Fruit fly (Drosophila melanogaster) whole organism, prepupa: ENCODE data around the gene CAH7.
A peak's percentile ranks its signal among the peaks of the same experiment; 100 is the strongest.

Source experiments
- Blimp-1 ChIP-seq: fragments of 200-800 bp; sonication (Bioruptor generic); optimal IDR thresholded peaks from 3 replicates; lab custom pipeline; 2017; ENCODE audit warnings: missing biosample characterization, missing genetic modification characterization, mild to moderate bottlenecking, moderate library complexity, missing genetic modification reagents
- CG10631 ChIP-seq: fragments of 200-800 bp; sonication (Bioruptor generic); optimal IDR thresholded peaks from 2 replicates; lab custom pipeline; 2016; ENCODE audit warnings: missing biosample characterization, missing genetic modification characterization
- CG10669 ChIP-seq: fragments of 200-800 bp; sonication (Bioruptor generic); optimal IDR thresholded peaks from 3 replicates; lab custom pipeline; 2018; ENCODE audit warnings: missing biosample characterization, mild to moderate bottlenecking, missing genetic modification characterization, moderate library complexity
- CG11294 ChIP-seq: fragments of 200-800 bp; sonication (Bioruptor generic); IDR thresholded peaks from 2 replicates; pipeline ENCODE4 v1.3.6; 2022; ENCODE audit warnings: missing biosample characterization, missing genetic modification characterization
- CG11762 ChIP-seq: fragments of 200-800 bp; sonication (Bioruptor generic); optimal IDR thresholded peaks from 3 replicates; lab custom pipeline; 2016; ENCODE audit warnings: missing biosample characterization, missing genetic modification characterization; ENCODE audit not compliant: insufficient read depth
- CG11902 ChIP-seq: fragments of 200-800 bp; sonication (Bioruptor generic); optimal IDR thresholded peaks from 3 replicates; lab custom pipeline; 2016; ENCODE audit warnings: missing biosample characterization, missing genetic modification characterization
- CG15336 ChIP-seq: fragments of 200-800 bp; sonication (Bioruptor generic); IDR thresholded peaks from 2 replicates; pipeline ENCODE4 v1.3.6; 2022; ENCODE audit warnings: missing biosample characterization, missing genetic modification characterization
- CG1621 ChIP-seq: fragments of 200-800 bp; sonication (Bioruptor generic); optimal IDR thresholded peaks from 3 replicates; lab custom pipeline; 2018; ENCODE audit warnings: missing biosample characterization, mild to moderate bottlenecking, missing genetic modification characterization
- CG3032 ChIP-seq: fragments of 200-800 bp; optimal IDR thresholded peaks from 2 replicates; lab custom pipeline; 2019; ENCODE audit warnings: missing biosample characterization, mild to moderate bottlenecking, missing genetic modification characterization, moderate library complexity
- CG31627 ChIP-seq: fragments of 200-800 bp; sonication (Bioruptor generic); optimal IDR thresholded peaks from 3 replicates; lab custom pipeline; 2016; ENCODE audit warnings: missing biosample characterization, missing genetic modification characterization
- CG32006 ChIP-seq: fragments of 200-800 bp; sonication (Bioruptor generic); optimal IDR thresholded peaks from 3 replicates; lab custom pipeline; 2017; ENCODE audit warnings: missing biosample characterization, mild to moderate bottlenecking, missing genetic modification characterization
- CG34406 ChIP-seq: fragments of 200-800 bp; sonication (Bioruptor generic); optimal IDR thresholded peaks from 3 replicates; lab custom pipeline; 2016; ENCODE audit warnings: missing biosample characterization, missing genetic modification characterization
- CG3919 ChIP-seq: fragments of 200-800 bp; sonication (Bioruptor generic); optimal IDR thresholded peaks from 3 replicates; lab custom pipeline; 2016; ENCODE audit warnings: missing biosample characterization, missing genetic modification characterization
- CG6163 ChIP-seq: fragments of 200-800 bp; sonication (Bioruptor generic); IDR thresholded peaks from 3 replicates; pipeline ENCODE4 v1.3.6; 2022; ENCODE audit warnings: missing biosample characterization, missing genetic modification characterization
- CG6276 ChIP-seq: fragments of 200-800 bp; sonication (Bioruptor generic); optimal IDR thresholded peaks from 2 replicates; lab custom pipeline; 2017; ENCODE audit warnings: missing biosample characterization, mild to moderate bottlenecking, missing genetic modification characterization
- CG6792 ChIP-seq: fragments of 200-800 bp; sonication (Bioruptor generic); optimal IDR thresholded peaks from 3 replicates; lab custom pipeline; 2016; ENCODE audit warnings: missing biosample characterization, missing genetic modification characterization
- CG6808 ChIP-seq: fragments of 200-800 bp; sonication (Bioruptor generic); optimal IDR thresholded peaks from 3 replicates; lab custom pipeline; 2017; ENCODE audit warnings: missing biosample characterization, missing genetic modification characterization, mild to moderate bottlenecking, moderate library complexity, missing genetic modification reagents
- CG8119 ChIP-seq: fragments of 200-800 bp; sonication (Bioruptor generic); IDR thresholded peaks from 3 replicates; pipeline ENCODE4 v1.3.6; 2022; ENCODE audit warnings: missing biosample characterization, missing genetic modification characterization
- CG8319 ChIP-seq: fragments of 200-800 bp; sonication (Bioruptor generic); optimal IDR thresholded peaks from 3 replicates; lab custom pipeline; 2016; ENCODE audit warnings: missing biosample characterization, missing genetic modification characterization
- CG8632 ChIP-seq: fragments of 200-800 bp; sonication (Bioruptor generic); optimal IDR thresholded peaks from 3 replicates; lab custom pipeline; 2016; ENCODE audit warnings: missing biosample characterization, missing genetic modification characterization
- CG9139 ChIP-seq: fragments of 200-800 bp; sonication (Bioruptor generic); optimal IDR thresholded peaks from 3 replicates; lab custom pipeline; 2017; ENCODE audit warnings: missing biosample characterization, mild to moderate bottlenecking, missing genetic modification characterization
- Eip75B ChIP-seq: fragments of 200-800 bp; sonication (Bioruptor generic); optimal IDR thresholded peaks from 3 replicates; lab custom pipeline; 2016; ENCODE audit warnings: missing biosample characterization, missing genetic modification characterization
- Eip78C ChIP-seq: fragments of 200-800 bp; sonication (Bioruptor generic); peaks from one replicate; lab custom pipeline; 2016; ENCODE audit warnings: missing biosample characterization, missing genetic modification characterization
- Eip93F ChIP-seq: fragments of 200-800 bp; sonication (Bioruptor generic); optimal IDR thresholded peaks from 2 replicates; lab custom pipeline; 2016; ENCODE audit warnings: missing biosample characterization, mild to moderate bottlenecking, missing genetic modification characterization
- Ets21C ChIP-seq: fragments of 200-800 bp; sonication (Bioruptor generic); optimal IDR thresholded peaks from 3 replicates; lab custom pipeline; 2016; ENCODE audit warnings: missing biosample characterization, missing genetic modification characterization
- Ets96B ChIP-seq: fragments of 200-800 bp; optimal IDR thresholded peaks from 2 replicates; lab custom pipeline; 2019; ENCODE audit warnings: missing biosample characterization, mild to moderate bottlenecking, missing genetic modification characterization, moderate library complexity
- Gug ChIP-seq: fragments of 200-800 bp; sonication (Bioruptor generic); IDR thresholded peaks from 2 replicates; pipeline ENCODE4 v1.3.6; 2022; ENCODE audit warnings: missing biosample characterization, missing genetic modification characterization
- Hr39 ChIP-seq: fragments of 200-800 bp; sonication (Bioruptor generic); optimal IDR thresholded peaks from 2 replicates; lab custom pipeline; 2016; ENCODE audit warnings: missing biosample characterization, missing genetic modification characterization
- Lpt ChIP-seq: fragments of 200-800 bp; sonication (Bioruptor generic); optimal IDR thresholded peaks from 3 replicates; lab custom pipeline; 2016; ENCODE audit warnings: missing biosample characterization, missing genetic modification characterization
- Met ChIP-seq: fragments of 200-800 bp; sonication (Bioruptor generic); optimal IDR thresholded peaks from 3 replicates; lab custom pipeline; 2016; ENCODE audit warnings: missing biosample characterization, missing genetic modification characterization
- Smox ChIP-seq: fragments of 200-800 bp; sonication (Bioruptor generic); optimal IDR thresholded peaks from 3 replicates; lab custom pipeline; 2016; ENCODE audit warnings: missing biosample characterization, missing genetic modification characterization
- Sox15 ChIP-seq: fragments of 200-800 bp; sonication (Bioruptor generic); optimal IDR thresholded peaks from 3 replicates; lab custom pipeline; 2016; ENCODE audit warnings: missing biosample characterization, missing genetic modification characterization
- achi ChIP-seq: fragments of 200-800 bp; sonication (Bioruptor generic); optimal IDR thresholded peaks from 3 replicates; lab custom pipeline; 2016; ENCODE audit warnings: missing biosample characterization, missing genetic modification characterization
- acj6 ChIP-seq: fragments of 200-800 bp; sonication (Bioruptor generic); optimal IDR thresholded peaks from 3 replicates; lab custom pipeline; 2016; ENCODE audit warnings: missing biosample characterization, missing genetic modification characterization
- cyc ChIP-seq: fragments of 200-800 bp; sonication (Bioruptor generic); optimal IDR thresholded peaks from 3 replicates; lab custom pipeline; 2016; ENCODE audit warnings: missing biosample characterization, missing genetic modification characterization
- dsx ChIP-seq: fragments of 200-800 bp; optimal IDR thresholded peaks from 3 replicates; lab custom pipeline; 2019; ENCODE audit warnings: missing biosample characterization, mild to moderate bottlenecking, missing genetic modification characterization, moderate library complexity; ENCODE audit not compliant: poor library complexity, severe bottlenecking
- fd59A ChIP-seq: fragments of 200-800 bp; sonication (Bioruptor generic); optimal IDR thresholded peaks from 2 replicates; lab custom pipeline; 2017; ENCODE audit warnings: missing biosample characterization, mild to moderate bottlenecking, missing genetic modification characterization, missing genetic modification reagents
- lz ChIP-seq: fragments of 200-800 bp; sonication (Bioruptor generic); optimal IDR thresholded peaks from 3 replicates; lab custom pipeline; 2016; ENCODE audit warnings: missing biosample characterization, missing genetic modification characterization
- net ChIP-seq: fragments of 200-800 bp; sonication (Bioruptor generic); optimal IDR thresholded peaks from 3 replicates; lab custom pipeline; 2016; ENCODE audit warnings: missing biosample characterization, missing genetic modification characterization
- pdm3 ChIP-seq: fragments of 200-800 bp; sonication (Bioruptor generic); optimal IDR thresholded peaks from 3 replicates; lab custom pipeline; 2016; ENCODE audit warnings: missing biosample characterization, missing genetic modification characterization
- salr ChIP-seq, 2 experiments: fragments of 200-800 bp; sonication (Bioruptor generic); optimal IDR thresholded peaks; 3 replicates each; lab custom pipeline; 2016 to 2018; ENCODE audit warnings: missing biosample characterization in 2 of 2, missing genetic modification characterization in 2 of 2, mild to moderate bottlenecking in 1 of 2
- spab ChIP-seq: fragments of 200-800 bp; sonication (Bioruptor generic); optimal IDR thresholded peaks from 2 replicates; lab custom pipeline; 2017; ENCODE audit warnings: missing biosample characterization, mild to moderate bottlenecking, missing genetic modification characterization, missing genetic modification reagents
- ss ChIP-seq, 2 experiments: fragments of 200-800 bp; sonication (Bioruptor generic); optimal IDR thresholded peaks; 2 replicates in 1 of 2; 3 replicates in 1 of 2; lab custom pipeline; 2017 to 2018; ENCODE audit warnings: mild to moderate bottlenecking in 2 of 2, missing biosample characterization in 2 of 2, missing genetic modification characterization in 2 of 2, moderate library complexity in 1 of 2
- svp ChIP-seq: fragments of 200-800 bp; sonication (Bioruptor generic); peaks from one replicate; lab custom pipeline; 2016; ENCODE audit warnings: missing biosample characterization, missing genetic modification characterization
- vri ChIP-seq: fragments of 200-800 bp; sonication (Bioruptor generic); optimal IDR thresholded peaks from 3 replicates; lab custom pipeline; 2016; ENCODE audit warnings: missing biosample characterization, mild to moderate bottlenecking, missing genetic modification characterization

Gene CAH7

DNA sequence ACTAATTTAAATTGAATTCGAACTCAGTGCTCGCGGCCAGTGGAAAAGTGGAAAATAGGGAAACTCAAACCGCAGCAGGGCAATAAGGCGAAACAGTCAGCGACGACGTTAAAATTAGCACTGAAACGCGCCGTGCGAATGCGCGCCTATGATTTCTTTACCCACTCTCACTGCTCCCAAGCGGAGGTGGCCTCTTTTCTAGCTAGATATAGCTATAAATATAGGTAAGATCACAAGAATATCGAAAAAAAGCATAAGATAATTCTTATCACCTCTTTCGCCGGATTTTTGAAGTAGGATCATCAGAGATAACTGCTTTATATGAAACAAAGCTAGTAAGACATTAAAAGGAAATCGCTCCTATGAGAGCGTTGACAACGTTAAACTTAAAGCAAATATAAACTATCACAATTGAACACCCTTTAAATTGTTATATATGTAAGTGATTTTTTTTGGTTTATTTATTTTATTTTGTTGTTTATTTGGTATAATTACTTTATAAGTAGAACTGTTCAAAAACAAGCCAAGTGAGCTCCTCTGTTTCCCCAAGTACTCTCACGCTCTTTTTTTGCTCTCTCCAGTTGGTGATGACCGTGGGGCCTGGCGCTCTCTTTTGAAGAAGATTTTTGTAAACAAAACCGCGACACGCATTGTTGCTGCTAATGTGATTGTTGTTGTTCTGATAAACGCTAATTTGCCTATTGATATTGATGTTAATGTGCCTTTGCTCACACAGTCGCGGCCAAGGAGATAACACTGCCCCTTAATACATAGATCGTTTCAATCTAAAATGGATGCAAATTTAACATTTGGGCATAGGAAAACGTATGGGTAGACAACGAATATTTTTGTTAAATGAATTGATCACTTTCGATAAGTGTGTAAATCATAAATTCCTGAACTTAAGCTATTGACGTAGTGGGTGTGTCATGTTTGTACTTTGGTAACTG, 27.9 kb downstream of the CAH7 start, which contains the start of gene tws (continued):
- peak; percentile 6 for TF ChIP-seq CG6792
- peak; percentile 47 for TF ChIP-seq spab
- TF ChIP-seq Met (GFP tag; lab: Kevin White, UChicago): peak; percentile 40
- TF ChIP-seq CG10669: peak; percentile 12
- no peak for TF ChIP-seq dsx (GFP tag; lab: Kevin White, UChicago)
- TF ChIP-seq Ets96B: peak; percentile 47
- TF ChIP-seq CG9139: no peak
- TF ChIP-seq Smox (GFP tag; lab: Kevin White, UChicago): peak; percentile 30
- TF ChIP-seq CG6808 (GFP tag; lab: Kevin White, UChicago): peak; percentile 74
- TF ChIP-seq Eip78C (GFP tag; lab: Kevin White, UChicago): peak; percentile 92
- peak; percentile 69 for TF ChIP-seq CG32006
- peak; percentile 13 for TF ChIP-seq CG3919 (GFP tag; lab: Kevin White, UChicago)
- TF ChIP-seq CG1621 (tag; lab: Kevin White, UChicago): peak; percentile 16
- TF ChIP-seq pdm3 (GFP tag; lab: Kevin White, UChicago): peak; percentile 24
- peak; percentile 2 for TF ChIP-seq CG11762 (GFP tag; lab: Kevin White, UChicago)
- TF ChIP-seq cyc: peak; percentile 2
- no peak for TF ChIP-seq Blimp-1
- peak; percentile 54 for TF ChIP-seq CG3032
- peak; percentile 4 for TF ChIP-seq vri
- TF ChIP-seq acj6 (GFP tag; lab: Kevin White, UChicago): peak; percentile 52
- TF ChIP-seq CG31627: peak; percentile 2
- TF ChIP-seq Sox15: no peak
- no peak for TF ChIP-seq CG6163
- TF ChIP-seq svp (GFP tag; lab: Kevin White, UChicago): peak; percentile 22
- TF ChIP-seq CG8319 (GFP tag; lab: Kevin White, UChicago): no peak
- peak; percentile 67 to 75 for TF ChIP-seq ss (GFP tag; optimal IDR thresholded peaks at IDR 0.05; lab: Kevin White, UChicago)
- TF ChIP-seq CG11902 (GFP tag; lab: Kevin White, UChicago): no peak
- peak; percentile 27 for TF ChIP-seq achi (GFP tag; lab: Kevin White, UChicago)
- peak; percentile 22 for TF ChIP-seq CG6276
- peak; percentile 29 for TF ChIP-seq Eip75B (GFP tag; lab: Kevin White, UChicago)
- TF ChIP-seq Ets21C (GFP tag; lab: Kevin White, UChicago): no peak

DNA sequence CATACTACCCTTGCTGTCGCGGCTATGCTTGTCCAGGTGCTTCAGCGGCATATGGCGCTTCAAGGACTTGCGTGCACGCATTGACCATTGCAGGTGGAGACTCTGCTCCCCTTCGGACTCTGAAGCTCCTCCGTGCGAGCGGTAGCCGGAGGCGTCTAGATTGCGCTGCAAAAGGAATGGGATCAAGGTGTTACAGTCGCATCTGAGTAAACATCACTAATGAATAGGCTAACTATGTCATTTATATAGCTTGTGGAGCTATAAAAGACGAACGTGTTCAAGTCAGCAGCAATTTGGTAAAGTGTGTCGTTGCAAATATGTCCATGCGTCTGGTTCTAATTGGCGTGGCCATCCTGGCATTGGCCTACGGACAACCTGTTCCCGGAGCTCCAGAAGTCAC, 30.7 kb downstream of the CAH7 start, which contains the start of gene CG42759:
TSS of gene CG42759 (plus strand) at position 301 of the 400 bp plus-strand sequence.
- no peak for TF ChIP-seq CG8119 (GFP tag; lab: Robert Waterston, UW)
- no peak for TF ChIP-seq lz
- no peak for TF ChIP-seq Hr39 (GFP tag; lab: Kevin White, UChicago)
- TF ChIP-seq CG11762 (GFP tag; lab: Kevin White, UChicago): no peak
- TF ChIP-seq Blimp-1: no peak
- no peak for TF ChIP-seq CG3919 (GFP tag; lab: Kevin White, UChicago)

DNA sequence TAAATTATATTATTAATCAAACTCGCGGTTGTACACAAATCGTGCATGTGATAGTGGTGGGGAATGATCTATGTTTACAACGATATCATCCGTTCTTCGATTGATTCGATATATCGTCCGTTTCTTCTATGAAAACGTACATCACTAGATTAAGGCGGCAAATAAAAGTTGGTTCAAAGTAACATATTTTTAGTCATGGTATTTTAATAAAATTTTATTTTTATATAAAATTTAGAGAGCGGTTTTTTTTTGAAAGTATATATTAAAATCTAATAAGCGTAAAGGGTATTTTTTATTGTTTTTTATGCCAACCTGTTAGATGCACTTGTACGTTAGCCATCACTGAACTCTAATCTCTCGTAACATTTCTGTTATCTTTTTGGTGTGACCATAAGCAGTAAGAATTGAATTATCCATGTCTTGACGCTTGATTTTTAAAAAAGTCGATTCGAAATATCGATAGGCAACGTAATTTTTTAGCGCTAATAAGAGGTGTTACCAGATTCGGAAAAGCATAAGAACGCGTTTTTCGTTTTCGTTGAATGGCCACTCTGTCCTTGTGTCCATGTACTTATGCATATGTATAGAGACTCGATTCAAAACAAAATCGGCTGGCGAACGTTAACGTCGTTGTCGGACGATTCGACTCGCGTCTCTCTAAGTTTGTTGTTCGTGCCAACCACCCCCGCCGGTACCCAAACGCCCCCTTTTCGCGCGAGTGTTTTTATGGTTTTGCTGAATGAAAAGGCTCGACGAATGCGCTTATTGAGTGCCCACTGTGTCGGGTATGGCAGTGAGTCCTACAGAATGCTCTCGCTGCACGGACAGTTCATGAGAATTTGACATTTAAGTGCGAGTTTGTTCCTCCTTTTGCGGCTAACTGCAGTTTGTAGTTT, 32.3 kb downstream of the CAH7 start, which contains the start of the genes TAF1B and Invadolysin:
TSS of gene TAF1B (minus strand) at position 82 of the 896 bp plus-strand sequence.
TSS of gene Invadolysin (plus strand) at position 566 of the 896 bp plus-strand sequence.
- TF ChIP-seq net: peak; percentile 49
- TF ChIP-seq CG6808 (GFP tag; lab: Kevin White, UChicago): peak; percentile 8
- TF ChIP-seq CG3919 (GFP tag; lab: Kevin White, UChicago): peak; percentile 54
- peak; percentile 30; the same call in 1 of the 2 replicates for TF ChIP-seq Gug (GFP tag; lab: Robert Waterston, UW)
- peak; percentile 34 for TF ChIP-seq CG34406 (GFP tag; lab: Kevin White, UChicago)
- peak; percentile 10 for TF ChIP-seq achi (GFP tag; lab: Kevin White, UChicago)
- TF ChIP-seq CG10669: peak; percentile 5
- TF ChIP-seq CG8632 (GFP tag; lab: Kevin White, UChicago): peak; percentile 30
- no peak for TF ChIP-seq CG11294 (GFP tag; lab: Robert Waterston, UW)
- no peak for TF ChIP-seq salr (GFP tag; optimal IDR thresholded peaks at IDR 0.05; lab: Kevin White, UChicago)
- peak; percentile 65 for TF ChIP-seq Eip93F (GFP tag; lab: Kevin White, UChicago)
- TF ChIP-seq CG15336 (GFP tag; lab: Robert Waterston, UW): no peak
- no peak for TF ChIP-seq Lpt (GFP tag; lab: Kevin White, UChicago)
- TF ChIP-seq fd59A (GFP tag; lab: Kevin White, UChicago): no peak
- TF ChIP-seq CG10631 (GFP tag; lab: Kevin White, UChicago): peak; percentile 61
- no peak for TF ChIP-seq Blimp-1
- peak; percentile 23 for TF ChIP-seq CG8319 (GFP tag; lab: Kevin White, UChicago)
